Fruit fly (Drosophila melanogaster): ENCODE data around the gene CG12535.
A peak's percentile ranks its signal among the peaks of the same experiment; 100 is the strongest.

Gene CG12535

dm6 chrX:3389861-3390260, 58.9 kb downstream of the CG12535 start (continued):
- TF ChIP-seq sens (GFP tag) (peak; percentile 38), aop (GFP tag; IDR thresholded peaks at IDR 0.05) (no peak), az2 (GFP tag; optimal IDR thresholded peaks at IDR 0.05) (no peak), CG3838 (GFP tag; optimal IDR thresholded peaks at IDR 0.05) (no peak), CG2202 (tag; optimal IDR thresholded peaks at IDR 0.05) (no peak), Deaf1 (tag; optimal IDR thresholded peaks at IDR 0.05) (no peak), sisA (GFP tag; IDR thresholded peaks at IDR 0.05) (no peak), cad (GFP tag; optimal IDR thresholded peaks at IDR 0.05) (no peak), CG31441 (GFP tag; IDR thresholded peaks at IDR 0.05) (peak; percentile 19; the same call in 1 of the 2 replicates), D19A (tag; optimal IDR thresholded peaks at IDR 0.05) (peak; percentile 80), ken (GFP tag; IDR thresholded peaks at IDR 0.05) (no peak), Mad (GFP tag; optimal IDR thresholded peaks at IDR 0.05) (no peak), CG3281 (GFP tag; optimal IDR thresholded peaks at IDR 0.05) (peak; percentile 42), CG8089 (GFP tag; optimal IDR thresholded peaks at IDR 0.05) (no peak), CG4424 (GFP tag; optimal IDR thresholded peaks at IDR 0.05) (peak; percentile 4), Lim3 (GFP tag; IDR thresholded peaks at IDR 0.05) (no peak), hth (optimal IDR thresholded peaks at IDR 0.05) (no peak), CG18262 (tag; optimal IDR thresholded peaks at IDR 0.05) (no peak), Hmr (GFP tag; optimal IDR thresholded peaks at IDR 0.05) (peak; percentile 6), Max (GFP tag; optimal IDR thresholded peaks at IDR 0.05) (no peak), ham (GFP tag; IDR thresholded peaks at IDR 0.05) (no peak), org-1 (GFP tag; optimal IDR thresholded peaks at IDR 0.05) (no peak), fd96Cb (tag; optimal IDR thresholded peaks at IDR 0.05) (no peak), Dip3 (GFP tag; optimal IDR thresholded peaks at IDR 0.05) (no peak), CG15073 (GFP tag; optimal IDR thresholded peaks at IDR 0.05) (no peak), da (GFP tag; optimal IDR thresholded peaks at IDR 0.05) (no peak), ac (GFP tag; optimal IDR thresholded peaks at IDR 0.05) (no peak), CG7839 (tag; optimal IDR thresholded peaks at IDR 0.05) (peak; percentile 13), CG12299 (tag; optimal IDR thresholded peaks at IDR 0.05) (no peak), ash1 (GFP tag; optimal IDR thresholded peaks at IDR 0.05) (no peak), Myb (GFP tag; optimal IDR thresholded peaks at IDR 0.05) (no peak), mirr (GFP tag; optimal IDR thresholded peaks at IDR 0.05) (no peak), CG1832 (GFP tag; optimal IDR thresholded peaks at IDR 0.05) (no peak)

dm6 chrX:3383814-3384213, 64.9 kb downstream of the CG12535 start:
- TF ChIP-seq insv (GFP tag; optimal IDR thresholded peaks at IDR 0.05), result no peak
- TF ChIP-seq shn (GFP tag; optimal IDR thresholded peaks at IDR 0.05), result no peak
- TF ChIP-seq repo (GFP tag; optimal IDR thresholded peaks at IDR 0.05), result no peak
- no peak for TF ChIP-seq lov (optimal IDR thresholded peaks at IDR 0.05)
- no peak for TF ChIP-seq lov (GFP tag; IDR thresholded peaks at IDR 0.05)
- TF ChIP-seq ham (GFP tag; IDR thresholded peaks at IDR 0.05), result no peak
- TF ChIP-seq CG10431 (GFP tag; optimal IDR thresholded peaks at IDR 0.05), result no peak
- TF ChIP-seq Med (GFP tag), result peak; percentile 21
- TF ChIP-seq CG6654 (GFP tag; optimal IDR thresholded peaks at IDR 0.05), result no peak
- TF ChIP-seq CG18599 (GFP tag; optimal IDR thresholded peaks at IDR 0.05), result no peak
- TF ChIP-seq al (GFP tag; IDR thresholded peaks at IDR 0.05), result no peak
- no peak for TF ChIP-seq CG11723 (GFP tag; optimal IDR thresholded peaks at IDR 0.05)
- no peak for TF ChIP-seq eve (GFP tag; optimal IDR thresholded peaks at IDR 0.05)
- TF ChIP-seq fru (optimal IDR thresholded peaks at IDR 0.05), result no peak
- no peak for TF ChIP-seq Fer2 (tag; optimal IDR thresholded peaks at IDR 0.05)
- no peak for TF ChIP-seq Chrac-16 (GFP tag; optimal IDR thresholded peaks at IDR 0.05)
- no peak for TF ChIP-seq wdn (GFP tag; IDR thresholded peaks at IDR 0.05)
- TF ChIP-seq CG15601 (tag; optimal IDR thresholded peaks at IDR 0.05), result no peak
- no peak for TF ChIP-seq CG8359 (GFP tag; optimal IDR thresholded peaks at IDR 0.05; ENCODE audit: borderline replicate concordance)
- no peak for TF ChIP-seq oc (tag; optimal IDR thresholded peaks at IDR 0.05)
- no peak for TF ChIP-seq bbx (GFP tag; IDR thresholded peaks at IDR 0.05; ENCODE audit: partially characterized antibody)
- no peak for TF ChIP-seq ro (GFP tag; IDR thresholded peaks at IDR 0.05)
- no peak for TF ChIP-seq trem (tag; optimal IDR thresholded peaks at IDR 0.05)
